Worm (Caenorhabditis elegans) whole organism, late embryonic: Measurements from ENCODE around the gene ZK1307.8.

Experiments used
- F13H6.1 ChIP-seq: sonication (generic microtip); optimal IDR thresholded peaks from 2 replicates; lab custom pipeline; 2016; ENCODE audit warnings: missing genetic modification characterization, missing compliant biosample characterization
- dve-1 ChIP-seq: sonication (generic microtip); optimal IDR thresholded peaks from 2 replicates; lab custom pipeline; 2017; ENCODE audit warnings: antibody characterized with exemption, mild to moderate bottlenecking, missing genetic modification characterization, missing compliant biosample characterization
- gmeb-2 ChIP-seq: sonication (generic microtip); optimal IDR thresholded peaks from 2 replicates; lab custom pipeline; 2016; ENCODE audit warnings: missing genetic modification characterization, inconsistent platforms, missing compliant biosample characterization
- hlh-6 ChIP-seq: sonication (generic microtip); optimal IDR thresholded peaks from 2 replicates; lab custom pipeline; 2016; ENCODE audit warnings: missing genotype, missing genetic modification characterization, missing compliant biosample characterization
- madf-2 ChIP-seq: sonication (generic microtip); optimal IDR thresholded peaks from 2 replicates; lab custom pipeline; 2017; ENCODE audit warnings: missing genetic modification characterization, missing compliant biosample characterization
- mec-3 ChIP-seq: sonication (generic microtip); optimal IDR thresholded peaks from 2 replicates; lab custom pipeline; 2016; ENCODE audit warnings: borderline replicate concordance, missing genetic modification characterization, missing compliant biosample characterization
- npax-4 ChIP-seq: sonication (generic microtip); optimal IDR thresholded peaks from 2 replicates; lab custom pipeline; 2016; ENCODE audit warnings: missing genetic modification characterization, missing compliant biosample characterization
- sox-4 ChIP-seq: sonication (generic microtip); optimal IDR thresholded peaks from 2 replicates; lab custom pipeline; 2017; ENCODE audit warnings: mild to moderate bottlenecking, missing genetic modification characterization, inconsistent platforms, missing compliant biosample characterization
- ttx-3 ChIP-seq: sonication (generic microtip); optimal IDR thresholded peaks from 2 replicates; lab custom pipeline; 2016; ENCODE audit warnings: missing genetic modification reagents, missing genetic modification characterization, missing compliant biosample characterization
- unc-55 ChIP-seq: sonication (generic microtip); optimal IDR thresholded peaks from 2 replicates; lab custom pipeline; 2017; ENCODE audit warnings: missing biosample characterization, missing genetic modification reagents, missing genetic modification characterization
- unc-86 ChIP-seq: sonication (generic microtip); optimal IDR thresholded peaks from 2 replicates; lab custom pipeline; 2016; ENCODE audit warnings: missing genetic modification characterization, missing compliant biosample characterization

DNA sequence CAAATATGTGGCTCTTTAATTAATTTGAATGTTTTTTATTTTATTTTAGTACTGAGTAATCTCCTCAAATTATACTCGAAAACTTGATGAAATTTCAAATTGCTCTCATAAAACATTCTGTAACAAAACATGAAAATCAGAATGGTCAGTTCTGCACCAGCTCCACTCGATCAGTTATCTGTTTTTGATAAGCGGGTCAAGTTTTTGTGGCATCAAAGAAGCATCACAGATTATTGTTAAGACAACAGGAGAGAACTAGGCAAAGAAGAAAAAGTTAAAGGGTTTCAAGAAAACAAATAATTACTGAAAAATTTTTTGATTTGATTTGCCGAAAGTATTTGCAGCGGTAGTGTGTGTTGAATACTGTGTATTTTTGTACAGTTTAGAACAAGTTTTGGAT, 17.3 kb upstream of the ZK1307.8 start:
- TF ChIP-seq ttx-3 (tag; lab: Kevin White, UChicago) (no peak), mec-3 (tag; lab: Kevin White, UChicago) (no peak), gmeb-2 (no peak), unc-55 (GFP tag; lab: Kevin White, UChicago) (no peak), sox-4 (no peak), unc-86 (tag; lab: Kevin White, UChicago) (no peak), dve-1 (tag; lab: Kevin White, UChicago) (no peak), F13H6.1 (tag; lab: Kevin White, UChicago) (no peak), madf-2 (tag; lab: Kevin White, UChicago) (no peak), npax-4 (tag; lab: Kevin White, UChicago) (no peak), hlh-6 (no peak)
